Fruit fly (Drosophila melanogaster): ENCODE data around the gene CG7394.

CG7394 gene

DNA sequence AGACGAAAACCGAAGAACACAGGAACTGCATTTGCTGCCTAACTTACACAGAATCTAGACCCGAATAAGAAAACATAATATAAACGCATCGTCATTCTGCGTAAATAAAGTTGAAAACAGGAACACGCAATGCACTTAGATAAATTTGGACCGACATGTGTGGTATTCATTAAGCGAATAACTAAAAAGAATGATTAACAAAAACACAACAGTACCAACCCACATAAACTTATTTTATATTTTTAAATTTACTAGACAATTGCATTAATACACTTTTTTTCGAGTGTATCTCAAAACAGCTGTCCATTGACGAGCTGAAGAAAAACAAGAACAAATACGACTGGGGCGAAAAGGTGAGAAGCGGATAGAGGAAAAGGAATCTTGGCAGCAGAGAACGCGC, 7.5 kb upstream of the CG7394 start (continued):
- TF ChIP-seq sna (GFP tag; IDR thresholded peaks at IDR 0.05; ENCODE audit: partially characterized antibody) (no peak), CG3847 (GFP tag; IDR thresholded peaks at IDR 0.05) (0 out of 2 replicates have a peak, but pooled peaks have one; percentile 15), CG10267 (tag; optimal IDR thresholded peaks at IDR 0.05) (peak; percentile 90), Ets65A (GFP tag) (peak; percentile 96), CG1832 (GFP tag; optimal IDR thresholded peaks at IDR 0.05) (no peak), CG11456 (GFP tag; IDR thresholded peaks at IDR 0.05) (peak; percentile 63; the same call in 1 of the 3 replicates), Jarid2 (GFP tag; optimal IDR thresholded peaks at IDR 0.05) (no peak), CkIIα-i1 (GFP tag; IDR thresholded peaks at IDR 0.05) (no peak), CG6272 (GFP tag; IDR thresholded peaks at IDR 0.05) (peak; percentile 49), yki (optimal IDR thresholded peaks at IDR 0.05) (no peak), CG10431 (GFP tag; optimal IDR thresholded peaks at IDR 0.05) (peak; percentile 41), tll (GFP tag; optimal IDR thresholded peaks at IDR 0.05) (peak in 1 of 2 experiments; percentile 53), rib (GFP tag; IDR thresholded peaks at IDR 0.05) (no peak), pho (GFP tag; optimal IDR thresholded peaks at IDR 0.05) (no peak), CG1603 (tag; optimal IDR thresholded peaks at IDR 0.05) (peak; percentile 92), CG15479 (GFP tag; optimal IDR thresholded peaks at IDR 0.05) (peak; percentile 55), zen2 (GFP tag; IDR thresholded peaks at IDR 0.05; ENCODE audit: partially characterized antibody) (no peak), dimm (GFP tag; IDR thresholded peaks at IDR 0.05) (no peak), Sox102F (GFP tag; optimal IDR thresholded peaks at IDR 0.05) (peak; percentile 80), tio (GFP tag; optimal IDR thresholded peaks at IDR 0.05) (peak; percentile 78), Hr51 (GFP tag; optimal IDR thresholded peaks at IDR 0.05) (peak; percentile 62 to 67), sens-2 (GFP tag; IDR thresholded peaks at IDR 0.05) (peak; percentile 87), gsb-n (tag; optimal IDR thresholded peaks at IDR 0.05) (peak; percentile 91), E2f2 (GFP tag; IDR thresholded peaks at IDR 0.05) (peak; percentile 40; the same call in 1 of the 2 replicates), dysf (GFP tag; IDR thresholded peaks at IDR 0.05) (peak; percentile 73), CG15011 (GFP tag; optimal IDR thresholded peaks at IDR 0.05) (peak; percentile 9), Optix (GFP tag; IDR thresholded peaks at IDR 0.05) (peak; percentile 53; the same call in 2 of the 3 replicates), jing (GFP tag; optimal IDR thresholded peaks at IDR 0.05) (peak; percentile 72), psq (GFP tag; optimal IDR thresholded peaks at IDR 0.05) (peak; percentile 76), disco-r (GFP tag; optimal IDR thresholded peaks at IDR 0.05) (peak; percentile 68), pros (GFP tag; optimal IDR thresholded peaks at IDR 0.05) (peak; percentile 40), sqz (GFP tag; optimal IDR thresholded peaks at IDR 0.05) (peak; percentile 69), CG14050 (GFP tag; IDR thresholded peaks at IDR 0.05) (no peak), CG1233 (GFP tag; optimal IDR thresholded peaks at IDR 0.05) (peak; percentile 81), CG10209 (GFP tag; optimal IDR thresholded peaks at IDR 0.05) (peak; percentile 82), CG18011 (GFP tag; optimal IDR thresholded peaks at IDR 0.05) (no peak), CG2202 (tag; optimal IDR thresholded peaks at IDR 0.05) (peak; percentile 93), E2f1 (GFP tag; IDR thresholded peaks at IDR 0.05) (peak; percentile 76), CG8281 (tag; optimal IDR thresholded peaks at IDR 0.05) (peak; percentile 42), corto (GFP tag; optimal IDR thresholded peaks at IDR 0.05) (no peak), Bgb (GFP tag; IDR thresholded peaks at IDR 0.05; ENCODE audit: partially characterized antibody) (no peak), ewg (GFP tag; optimal IDR thresholded peaks at IDR 0.05) (peak; percentile 64), CG4820 (GFP tag; optimal IDR thresholded peaks at IDR 0.05) (peak; percentile 89), CG7928 (GFP tag; optimal IDR thresholded peaks at IDR 0.05) (peak; percentile 10), CG32772 (GFP tag; IDR thresholded peaks at IDR 0.05) (peak; percentile 73), CG7357 (GFP tag; IDR thresholded peaks at IDR 0.05) (peak; percentile 67; the same call in 2 of the 3 replicates), sr (GFP tag; IDR thresholded peaks at IDR 0.05) (no peak), MESR4 (GFP tag; optimal IDR thresholded peaks at IDR 0.05) (peak; percentile 23), CG2120 (GFP tag; optimal IDR thresholded peaks at IDR 0.05) (peak; percentile 53), chif (GFP tag; optimal IDR thresholded peaks at IDR 0.05) (peak; percentile 83 to 90)

Measured in whole organism, embryonic.